Worm (Caenorhabditis elegans): ENCODE results near the gene lin-23.

Gene lin-23

DNA sequence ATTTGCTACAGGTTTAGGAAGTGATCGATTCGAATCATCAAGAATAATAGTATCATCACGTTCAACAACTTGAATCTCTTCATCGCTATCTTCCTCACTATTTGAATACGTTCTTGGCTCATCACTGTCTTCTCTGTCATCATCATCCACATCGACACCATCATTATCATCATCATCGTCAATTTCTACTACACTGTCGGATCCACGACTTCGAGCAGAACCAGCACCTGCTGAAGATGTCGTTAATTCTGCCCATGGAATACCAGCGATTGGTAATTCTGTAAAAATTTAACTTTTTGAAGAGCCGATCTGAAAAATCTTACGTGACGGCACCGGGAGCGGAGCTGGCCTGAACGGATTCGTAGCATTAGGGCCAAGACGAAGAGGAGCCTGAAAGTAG, 21.1 kb upstream of the lin-23 start:
- TF ChIP-seq elt-1 (tag; optimal IDR thresholded peaks at IDR 0.05) = no peak

DNA sequence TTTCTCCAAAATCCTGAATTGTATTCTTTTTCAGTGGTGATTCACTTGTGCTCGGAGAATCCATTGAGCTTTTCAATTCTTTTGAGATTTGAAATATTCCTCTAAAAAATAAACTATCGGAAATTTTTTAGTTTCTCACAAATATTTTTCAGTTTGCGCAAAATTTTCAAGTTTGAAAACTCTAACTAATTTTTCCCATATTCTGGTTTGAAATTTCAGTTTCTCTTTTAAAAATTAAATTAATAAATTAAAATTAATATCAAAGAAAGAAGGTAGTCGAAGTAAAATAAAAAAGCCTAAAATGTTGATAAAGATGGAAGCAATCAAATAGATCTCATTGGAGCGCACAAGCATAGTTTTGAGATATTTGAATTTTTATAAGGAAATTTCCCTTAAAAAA, 19.2 kb upstream of the lin-23 start, which contains the start of gene C32D5.10:
Gene C32D5.10 (minus strand): TSS at position 101 of the 400 bp plus-strand sequence.
- TF ChIP-seq nhr-25 (tag; optimal IDR thresholded peaks at IDR 0.05) (peak; percentile 28), ztf-4 (tag; optimal IDR thresholded peaks at IDR 0.05) (no peak)

ce11 chrII:6355396-6356346, 15.4 kb upstream of the lin-23 start, which contains the start of gene C32D5.11:
TSS of gene C32D5.11 (minus strand) at chrII:6355446.
- TF ChIP-seq ama-1 (optimal IDR thresholded peaks at IDR 0.05) = no peak
- peak; percentile 15 for TF ChIP-seq egl-27 (tag; optimal IDR thresholded peaks at IDR 0.05)
- TF ChIP-seq nhr-77 (tag; optimal IDR thresholded peaks at IDR 0.05) = no peak
- TF ChIP-seq lin-39 (tag; optimal IDR thresholded peaks at IDR 0.05) = no peak
- TF ChIP-seq fos-1 (tag; optimal IDR thresholded peaks at IDR 0.05) = peak; percentile 77
- peak; percentile 80 for TF ChIP-seq lin-11 (tag; optimal IDR thresholded peaks at IDR 0.05)
- peak; percentile 47 to 89 for TF ChIP-seq lsy-2 (tag; optimal IDR thresholded peaks at IDR 0.05)
- TF ChIP-seq F13H6.1 (tag; optimal IDR thresholded peaks at IDR 0.05) = peak; percentile 62
- TF ChIP-seq unc-39 (tag; optimal IDR thresholded peaks at IDR 0.05) = no peak
- no peak for TF ChIP-seq nhr-10 (tag; optimal IDR thresholded peaks at IDR 0.05)
- TF ChIP-seq nhr-12 (tag; optimal IDR thresholded peaks at IDR 0.05) = no peak
- TF ChIP-seq nhr-21 (tag; optimal IDR thresholded peaks at IDR 0.05) = peak; percentile 36
- peak; percentile 13 for TF ChIP-seq ztf-4 (tag; optimal IDR thresholded peaks at IDR 0.05)
- TF ChIP-seq sma-9 (GFP tag; optimal IDR thresholded peaks at IDR 0.05) = peak; percentile 72
- TF ChIP-seq sma-9 (tag; optimal IDR thresholded peaks at IDR 0.05) = no peak
- TF ChIP-seq mbf-1 (tag; optimal IDR thresholded peaks at IDR 0.05) = no peak
- no peak for TF ChIP-seq mdl-1 (tag; optimal IDR thresholded peaks at IDR 0.05)
- no peak for TF ChIP-seq R02D3.7 (tag; optimal IDR thresholded peaks at IDR 0.05)
- no peak for TF ChIP-seq nhr-237 (tag; optimal IDR thresholded peaks at IDR 0.05)
- TF ChIP-seq sem-4 (tag; optimal IDR thresholded peaks at IDR 0.05) = peak; percentile 73
- peak; percentile 81 for TF ChIP-seq nhr-129 (tag; optimal IDR thresholded peaks at IDR 0.05)
- TF ChIP-seq ceh-16 (tag; optimal IDR thresholded peaks at IDR 0.05) = no peak
- peak; percentile 64 for TF ChIP-seq sma-3 (GFP tag; optimal IDR thresholded peaks at IDR 0.05)
- TF ChIP-seq nhr-25 (tag; optimal IDR thresholded peaks at IDR 0.05) = peak; percentile 74
- TF ChIP-seq mab-5 (tag; optimal IDR thresholded peaks at IDR 0.05) = peak; percentile 21
- TF ChIP-seq elt-1 (tag; optimal IDR thresholded peaks at IDR 0.05) = no peak
- TF ChIP-seq gmeb-1 (tag; optimal IDR thresholded peaks at IDR 0.05) = peak; percentile 78
- TF ChIP-seq blmp-1 (tag; optimal IDR thresholded peaks at IDR 0.05; ENCODE audit: insufficient read depth) = no peak
- TF ChIP-seq nhr-6 (tag; optimal IDR thresholded peaks at IDR 0.05) = peak; percentile 32
- TF ChIP-seq snpc-4 (tag; optimal IDR thresholded peaks at IDR 0.05) = peak; percentile 56
- TF ChIP-seq ZK546.5 (tag; optimal IDR thresholded peaks at IDR 0.05) = no peak
- no peak for TF ChIP-seq nhr-11 (tag; optimal IDR thresholded peaks at IDR 0.05)
- TF ChIP-seq crh-2 (tag; optimal IDR thresholded peaks at IDR 0.05) = peak; percentile 76
- TF ChIP-seq ceh-82 (tag; optimal IDR thresholded peaks at IDR 0.05) = no peak
- peak; percentile 72 for TF ChIP-seq lin-13 (GFP tag; optimal IDR thresholded peaks at IDR 0.05)
- peak; percentile 81 for TF ChIP-seq unc-55 (GFP tag; optimal IDR thresholded peaks at IDR 0.05)
- peak; percentile 90 for TF ChIP-seq C34F6.9 (tag; optimal IDR thresholded peaks at IDR 0.05)
- no peak for TF ChIP-seq unc-62 (GFP tag; optimal IDR thresholded peaks at IDR 0.05)
- no peak for TF ChIP-seq dmd-4 (tag; optimal IDR thresholded peaks at IDR 0.05)

ce11 chrII:6358232-6358631, 12.9 kb upstream of the lin-23 start:
- TF ChIP-seq gmeb-1 (tag; optimal IDR thresholded peaks at IDR 0.05) = no peak
- TF ChIP-seq nhr-129 (tag; optimal IDR thresholded peaks at IDR 0.05) = no peak
- TF ChIP-seq crh-2 (tag; optimal IDR thresholded peaks at IDR 0.05) = no peak
- no peak for TF ChIP-seq skn-1 (tag; optimal IDR thresholded peaks at IDR 0.05)
- TF ChIP-seq ztf-4 (tag; optimal IDR thresholded peaks at IDR 0.05) = no peak
- no peak for TF ChIP-seq nhr-10 (tag; optimal IDR thresholded peaks at IDR 0.05)
- no peak for TF ChIP-seq lin-13 (GFP tag; optimal IDR thresholded peaks at IDR 0.05)
- TF ChIP-seq F13H6.1 (tag; optimal IDR thresholded peaks at IDR 0.05) = no peak
- no peak for TF ChIP-seq nhr-6 (tag; optimal IDR thresholded peaks at IDR 0.05)
- TF ChIP-seq lsy-2 (tag; optimal IDR thresholded peaks at IDR 0.05) = no peak
- TF ChIP-seq sma-9 (GFP tag; optimal IDR thresholded peaks at IDR 0.05) = no peak
- no peak for TF ChIP-seq sma-9 (tag; optimal IDR thresholded peaks at IDR 0.05)

Measured in whole organism, L2 larva.